Fruit fly (Drosophila melanogaster) whole organism, embryonic: Measurements from ENCODE around the gene CG5969.
A peak's percentile ranks its signal among the peaks of the same experiment; 100 is the strongest.

Experiments
- Asciz ChIP-seq: fragments of 200-800 bp; sonication (Bioruptor generic); optimal IDR thresholded peaks from 2 replicates; lab custom pipeline; 2017; ENCODE audit warnings: missing biosample characterization, mild to moderate bottlenecking, missing genetic modification characterization, missing genetic modification reagents
- CG10366 ChIP-seq: fragments of 200-800 bp; sonication (Bioruptor generic); IDR thresholded peaks from 2 replicates; pipeline ENCODE4 v1.3.6; 2022; ENCODE audit warnings: missing biosample characterization, missing genetic modification characterization
- CG12659 ChIP-seq: fragments of 200-800 bp; sonication (Bioruptor generic); optimal IDR thresholded peaks from 3 replicates; lab custom pipeline; 2017; ENCODE audit warnings: mild to moderate bottlenecking, missing biosample characterization, missing genetic modification reagents, missing genetic modification characterization
- CG14050 ChIP-seq: fragments of 200-800 bp; sonication (Bioruptor generic); IDR thresholded peaks from 3 replicates; pipeline ENCODE4 v1.3.6; 2022; ENCODE audit warnings: missing biosample characterization, missing genetic modification characterization
- CG14860 ChIP-seq: fragments of 200-800 bp; sonication (Bioruptor generic); IDR thresholded peaks from 3 replicates; pipeline ENCODE4 v1.3.6; 2022; ENCODE audit warnings: missing biosample characterization, missing genetic modification characterization; ENCODE audit not compliant: partially characterized antibody
- CG15479 ChIP-seq: fragments of 200-800 bp; sonication (Bioruptor generic); optimal IDR thresholded peaks from 3 replicates; lab custom pipeline; 2019; ENCODE audit warnings: missing biosample characterization, mild to moderate bottlenecking, missing genetic modification characterization, moderate library complexity
- CG15601 ChIP-seq: fragments of 200-800 bp; sonication (Bioruptor generic); optimal IDR thresholded peaks from 3 replicates; lab custom pipeline; 2019; ENCODE audit warnings: missing biosample characterization, mild to moderate bottlenecking, missing genetic modification characterization, moderate library complexity
- CG1602 ChIP-seq: fragments of 200-800 bp; sonication (Bioruptor generic); optimal IDR thresholded peaks from 3 replicates; lab custom pipeline; 2016; ENCODE audit warnings: missing biosample characterization, missing genetic modification characterization
- CG1647 ChIP-seq: fragments of 200-800 bp; sonication (Bioruptor generic); optimal IDR thresholded peaks from 3 replicates; lab custom pipeline; 2016; ENCODE audit warnings: missing biosample characterization, missing genetic modification characterization
- CG1832 ChIP-seq: fragments of 200-800 bp; sonication (Bioruptor generic); optimal IDR thresholded peaks from 2 replicates; lab custom pipeline; 2017; ENCODE audit warnings: missing biosample characterization, mild to moderate bottlenecking, missing genetic modification characterization, inconsistent platforms
- CG2199 ChIP-seq: fragments of 200-800 bp; sonication (Bioruptor generic); IDR thresholded peaks from 3 replicates; pipeline ENCODE4 v1.3.6; 2022; ENCODE audit warnings: missing biosample characterization, missing genetic modification characterization
- CG4360 ChIP-seq: fragments of 200-800 bp; sonication (Bioruptor generic); IDR thresholded peaks from 2 replicates; pipeline ENCODE4 v1.3.6; 2022; ENCODE audit warnings: missing biosample characterization, missing genetic modification characterization
- CG4424 ChIP-seq: fragments of 200-800 bp; sonication (Bioruptor generic); optimal IDR thresholded peaks from 3 replicates; lab custom pipeline; 2016; ENCODE audit warnings: missing biosample characterization, missing genetic modification characterization
- CG4617 ChIP-seq: fragments of 200-800 bp; sonication (Bioruptor generic); optimal IDR thresholded peaks from 3 replicates; lab custom pipeline; 2016; ENCODE audit warnings: missing biosample characterization, missing genetic modification characterization, borderline replicate concordance
- CG4854 ChIP-seq: fragments of 200-800 bp; sonication (Bioruptor generic); optimal IDR thresholded peaks from 2 replicates; lab custom pipeline; 2016; ENCODE audit warnings: missing biosample characterization, missing genetic modification characterization, inconsistent platforms
- CG6765 ChIP-seq: fragments of 200-800 bp; sonication (Bioruptor generic); optimal IDR thresholded peaks from 3 replicates; lab custom pipeline; 2017; ENCODE audit warnings: missing biosample characterization, mild to moderate bottlenecking, missing genetic modification characterization
- CG7839 ChIP-seq: fragments of 200-800 bp; sonication (Bioruptor generic); optimal IDR thresholded peaks from 3 replicates; lab custom pipeline; 2018; ENCODE audit warnings: missing biosample characterization, mild to moderate bottlenecking, missing genetic modification characterization, moderate library complexity
- CoRest ChIP-seq: fragments of 200-800 bp; sonication (Bioruptor generic); optimal IDR thresholded peaks from 3 replicates; lab custom pipeline; 2018; ENCODE audit warnings: missing biosample characterization, mild to moderate bottlenecking, missing genetic modification characterization, moderate library complexity
- Dref ChIP-seq: fragments of 200-800 bp; sonication (Bioruptor generic); IDR thresholded peaks from 2 replicates; pipeline ENCODE4 v1.3.6; 2022; ENCODE audit warnings: missing biosample characterization, missing genetic modification characterization
- Fer2 ChIP-seq: fragments of 200-800 bp; sonication (Bioruptor generic); optimal IDR thresholded peaks from 2 replicates; lab custom pipeline; 2018; ENCODE audit warnings: missing biosample characterization, mild to moderate bottlenecking, missing genetic modification characterization, moderate library complexity
- Fer3 ChIP-seq: fragments of 200-800 bp; sonication (Bioruptor generic); optimal IDR thresholded peaks from 2 replicates; lab custom pipeline; 2018; ENCODE audit warnings: missing biosample characterization, mild to moderate bottlenecking, missing genetic modification characterization, moderate library complexity
- Meics ChIP-seq: fragments of 200-800 bp; sonication (Bioruptor generic); optimal IDR thresholded peaks from 2 replicates; lab custom pipeline; 2017; ENCODE audit warnings: missing biosample characterization, mild to moderate bottlenecking, missing genetic modification characterization
- Mes4 ChIP-seq: fragments of 200-800 bp; sonication (Bioruptor generic); optimal IDR thresholded peaks from 2 replicates; lab custom pipeline; 2016; ENCODE audit warnings: missing biosample characterization, missing genetic modification characterization
- Optix ChIP-seq: fragments of 200-800 bp; sonication (Bioruptor generic); IDR thresholded peaks from 3 replicates; pipeline ENCODE4 v1.3.6; 2022; ENCODE audit warnings: missing biosample characterization, missing genetic modification characterization
- Pdp1 ChIP-seq, 2 experiments: fragments of 200-800 bp; sonication (Bioruptor generic); optimal IDR thresholded peaks; 3 replicates each; lab custom pipeline; 2016; ENCODE audit warnings: missing biosample characterization in 2 of 2, missing genetic modification characterization in 2 of 2, mild to moderate bottlenecking in 1 of 2, moderate library complexity in 1 of 2
- Side ChIP-seq: fragments of 200-800 bp; sonication (Bioruptor generic); optimal IDR thresholded peaks from 2 replicates; lab custom pipeline; 2016; ENCODE audit warnings: missing biosample characterization, missing genetic modification characterization
- chinmo ChIP-seq: fragments of 200-800 bp; sonication (Bioruptor generic); IDR thresholded peaks from 4 replicates; pipeline ENCODE4 v1.3.6; 2022; ENCODE audit warnings: missing biosample characterization, missing genetic modification characterization; ENCODE audit not compliant: partially characterized antibody
- disco-r ChIP-seq: fragments of 200-800 bp; sonication (Bioruptor generic); optimal IDR thresholded peaks from 2 replicates; lab custom pipeline; 2016; ENCODE audit warnings: missing biosample characterization, missing genetic modification characterization
- fd96Cb ChIP-seq: fragments of 200-800 bp; sonication (Bioruptor generic); optimal IDR thresholded peaks from 2 replicates; lab custom pipeline; 2018; ENCODE audit warnings: missing biosample characterization, mild to moderate bottlenecking, missing genetic modification characterization, moderate library complexity
- fru ChIP-seq: fragments of >200 bp; optimal IDR thresholded peaks from 2 replicates; lab custom pipeline; 2017
- gce ChIP-seq: fragments of 200-800 bp; sonication (Bioruptor generic); IDR thresholded peaks from 3 replicates; pipeline ENCODE4 v1.3.6; 2022; ENCODE audit warnings: missing biosample characterization, missing genetic modification characterization
- gt ChIP-seq: fragments of 200-800 bp; sonication (Bioruptor generic); IDR thresholded peaks from 2 replicates; pipeline ENCODE4 v1.3.6; 2022; ENCODE audit warnings: missing biosample characterization, missing genetic modification characterization
- insv ChIP-seq, 2 experiments: fragments of 200-800 bp; sonication (Bioruptor generic); optimal IDR thresholded peaks; 3 replicates each; lab custom pipeline; 2016 to 2018; ENCODE audit warnings: missing biosample characterization in 2 of 2, missing genetic modification characterization in 2 of 2
- lilli ChIP-seq: fragments of 200-800 bp; sonication (Bioruptor generic); optimal IDR thresholded peaks from 3 replicates; lab custom pipeline; 2016; ENCODE audit warnings: missing biosample characterization, missing genetic modification characterization
- luna ChIP-seq: fragments of 200-800 bp; sonication (Bioruptor generic); optimal IDR thresholded peaks from 2 replicates; lab custom pipeline; 2016; ENCODE audit warnings: missing biosample characterization, missing genetic modification characterization
- mam ChIP-seq: fragments of 200-800 bp; sonication (Bioruptor generic); optimal IDR thresholded peaks from 3 replicates; lab custom pipeline; 2016; ENCODE audit warnings: missing biosample characterization, missing genetic modification characterization
- mirr ChIP-seq: fragments of 200-800 bp; sonication (Bioruptor generic); optimal IDR thresholded peaks from 3 replicates; lab custom pipeline; 2018; ENCODE audit warnings: missing biosample characterization, mild to moderate bottlenecking, missing genetic modification characterization
- onecut ChIP-seq: fragments of 200-800 bp; sonication (Bioruptor generic); IDR thresholded peaks from 2 replicates; pipeline ENCODE4 v1.3.6; 2022; ENCODE audit warnings: missing biosample characterization, missing genetic modification characterization
- pnt ChIP-seq: fragments of 200-800 bp; sonication (Bioruptor generic); optimal IDR thresholded peaks from 3 replicates; lab custom pipeline; 2016; ENCODE audit warnings: missing biosample characterization, missing genetic modification characterization
- pros ChIP-seq: fragments of 200-800 bp; sonication (Bioruptor generic); optimal IDR thresholded peaks from 3 replicates; lab custom pipeline; 2019; ENCODE audit warnings: missing biosample characterization, mild to moderate bottlenecking, missing genetic modification characterization, moderate library complexity
- scrt ChIP-seq: fragments of 200-800 bp; sonication (Bioruptor generic); optimal IDR thresholded peaks from 2 replicates; lab custom pipeline; 2018; ENCODE audit warnings: missing biosample characterization, mild to moderate bottlenecking, missing genetic modification characterization, moderate library complexity
- sens ChIP-seq: fragments of 200-800 bp; sonication (Bioruptor generic); peaks from one replicate; lab custom pipeline; 2016; ENCODE audit warnings: missing biosample characterization, missing genetic modification characterization
- sens-2 ChIP-seq: fragments of 200-800 bp; sonication (Bioruptor generic); IDR thresholded peaks from 2 replicates; pipeline ENCODE4 v1.3.6; 2022; ENCODE audit warnings: missing biosample characterization, missing genetic modification characterization
- sisA ChIP-seq: fragments of 200-800 bp; sonication (Bioruptor generic); IDR thresholded peaks from 2 replicates; pipeline ENCODE4 v1.3.6; 2022; ENCODE audit warnings: missing biosample characterization, missing genetic modification characterization
- stwl ChIP-seq: fragments of 200-800 bp; sonication (Bioruptor generic); optimal IDR thresholded peaks from 3 replicates; lab custom pipeline; 2018; ENCODE audit warnings: missing biosample characterization, mild to moderate bottlenecking, missing genetic modification characterization, moderate library complexity
- sug ChIP-seq: fragments of 200-800 bp; optimal IDR thresholded peaks from 2 replicates; lab custom pipeline; 2019; ENCODE audit warnings: missing biosample characterization, mild to moderate bottlenecking, missing genetic modification characterization, moderate library complexity
- trh ChIP-seq: fragments of 200-800 bp; sonication (Bioruptor generic); optimal IDR thresholded peaks from 2 replicates; lab custom pipeline; 2016; ENCODE audit warnings: missing biosample characterization, missing genetic modification characterization
- tup ChIP-seq: fragments of 200-800 bp; sonication (Bioruptor generic); optimal IDR thresholded peaks from 2 replicates; lab custom pipeline; 2016; ENCODE audit warnings: missing biosample characterization, mild to moderate bottlenecking, missing genetic modification characterization, moderate library complexity
- vvl ChIP-seq: fragments of 200-800 bp; sonication (Bioruptor generic); IDR thresholded peaks from 2 replicates; pipeline ENCODE4 v1.3.6; 2022; ENCODE audit warnings: missing biosample characterization, missing genetic modification characterization

CG5969 gene

DNA sequence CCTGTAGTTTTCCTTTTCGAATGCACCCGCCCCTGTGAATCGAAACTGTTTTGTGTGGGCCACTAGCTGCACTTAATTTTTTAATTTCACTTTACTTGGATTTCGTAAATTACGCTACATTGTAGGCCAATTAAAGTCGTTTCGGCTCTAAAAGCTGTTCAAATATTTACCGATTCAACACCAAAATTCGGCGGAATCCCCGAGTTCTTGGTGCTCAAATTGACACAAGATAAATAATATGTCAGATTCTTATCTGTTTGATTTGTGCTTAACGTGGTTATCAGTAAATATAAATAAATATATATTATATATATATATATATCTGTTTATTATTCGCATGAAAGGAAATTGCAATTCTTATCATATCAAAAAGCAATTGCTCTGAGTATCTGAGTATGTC is 25.6 kb upstream of the CG5969 start (continued):
- TF ChIP-seq mirr (GFP tag; lab: Kevin White, UChicago) = peak; percentile 20

DNA sequence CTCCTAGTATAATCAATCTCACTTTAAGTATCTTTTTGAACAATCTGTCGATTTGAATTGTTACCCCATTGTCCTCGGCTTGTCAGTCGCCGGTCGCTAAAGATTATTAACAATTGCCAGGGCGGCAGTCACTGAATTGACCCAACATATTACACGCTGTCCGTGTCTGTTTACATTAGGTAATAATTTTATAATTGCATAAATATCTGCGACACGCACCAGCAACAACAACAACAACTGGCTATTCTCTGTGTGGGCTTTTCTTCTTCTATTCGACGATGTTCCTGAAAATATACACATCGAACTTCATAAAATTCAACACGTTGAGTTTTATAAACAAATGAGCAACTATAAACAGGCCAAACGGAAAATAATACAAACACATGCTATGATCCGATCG is 24.8 kb upstream of the CG5969 start:
- TF ChIP-seq CG7839 (tag; lab: Kevin White, UChicago) = no peak
- no peak for TF ChIP-seq CG4617 (GFP tag; lab: Kevin White, UChicago)
- no peak for TF ChIP-seq stwl
- TF ChIP-seq Pdp1 (GFP tag; optimal IDR thresholded peaks at IDR 0.05; lab: Kevin White, UChicago) = peak in 1 of 2 experiments; percentile 56
- TF ChIP-seq CG14050 (GFP tag; lab: Robert Waterston, UW) = no peak
- TF ChIP-seq CG1647 (GFP tag; lab: Kevin White, UChicago) = no peak
- TF ChIP-seq Asciz = no peak
- TF ChIP-seq CG2199 (GFP tag; lab: Robert Waterston, UW) = no peak
- peak; percentile 22 for TF ChIP-seq sens (GFP tag; lab: Kevin White, UChicago)
- TF ChIP-seq CG15479 (GFP tag; lab: Kevin White, UChicago) = no peak
- no peak for TF ChIP-seq mam (GFP tag; lab: Kevin White, UChicago)
- TF ChIP-seq pros (GFP tag; lab: Kevin White, UChicago) = no peak
- no peak for TF ChIP-seq trh (GFP tag; lab: Kevin White, UChicago)
- TF ChIP-seq CG6765 (GFP tag; lab: Kevin White, UChicago) = no peak
- no peak for TF ChIP-seq onecut (GFP tag; lab: Robert Waterston, UW)
- TF ChIP-seq CG10366 (GFP tag; lab: Robert Waterston, UW) = no peak
- TF ChIP-seq CG4854 = no peak
- TF ChIP-seq Fer3 (tag; lab: Kevin White, UChicago) = no peak
- TF ChIP-seq pnt = no peak
- TF ChIP-seq Mes4 = no peak
- 0 out of 4 replicates have a peak, but pooled peaks have one; percentile 30 for TF ChIP-seq chinmo (GFP tag; lab: Robert Waterston, UW)
- TF ChIP-seq lilli (GFP tag; lab: Kevin White, UChicago) = no peak
- no peak for TF ChIP-seq CG12659 (GFP tag; lab: Kevin White, UChicago)
- no peak for TF ChIP-seq gce (GFP tag; lab: Robert Waterston, UW)
- TF ChIP-seq sug (tag; lab: Kevin White, UChicago) = no peak
- no peak for TF ChIP-seq Fer2 (tag; lab: Kevin White, UChicago)
- no peak for TF ChIP-seq Dref
- no peak for TF ChIP-seq CG1832 (GFP tag; lab: Kevin White, UChicago)
- TF ChIP-seq sens-2 (GFP tag; lab: Robert Waterston, UW) = no peak
- TF ChIP-seq luna (GFP tag; lab: Kevin White, UChicago) = no peak
- TF ChIP-seq CG4360 = peak; percentile 58; the same call in 1 of the 2 replicates
- no peak for TF ChIP-seq disco-r (GFP tag; lab: Kevin White, UChicago)
- no peak for TF ChIP-seq gt (GFP tag; lab: Robert Waterston, UW)
- no peak for TF ChIP-seq CG15601 (tag; lab: Kevin White, UChicago)
- TF ChIP-seq insv (GFP tag; optimal IDR thresholded peaks at IDR 0.05; lab: Kevin White, UChicago) = no peak
- TF ChIP-seq fru = no peak

DNA sequence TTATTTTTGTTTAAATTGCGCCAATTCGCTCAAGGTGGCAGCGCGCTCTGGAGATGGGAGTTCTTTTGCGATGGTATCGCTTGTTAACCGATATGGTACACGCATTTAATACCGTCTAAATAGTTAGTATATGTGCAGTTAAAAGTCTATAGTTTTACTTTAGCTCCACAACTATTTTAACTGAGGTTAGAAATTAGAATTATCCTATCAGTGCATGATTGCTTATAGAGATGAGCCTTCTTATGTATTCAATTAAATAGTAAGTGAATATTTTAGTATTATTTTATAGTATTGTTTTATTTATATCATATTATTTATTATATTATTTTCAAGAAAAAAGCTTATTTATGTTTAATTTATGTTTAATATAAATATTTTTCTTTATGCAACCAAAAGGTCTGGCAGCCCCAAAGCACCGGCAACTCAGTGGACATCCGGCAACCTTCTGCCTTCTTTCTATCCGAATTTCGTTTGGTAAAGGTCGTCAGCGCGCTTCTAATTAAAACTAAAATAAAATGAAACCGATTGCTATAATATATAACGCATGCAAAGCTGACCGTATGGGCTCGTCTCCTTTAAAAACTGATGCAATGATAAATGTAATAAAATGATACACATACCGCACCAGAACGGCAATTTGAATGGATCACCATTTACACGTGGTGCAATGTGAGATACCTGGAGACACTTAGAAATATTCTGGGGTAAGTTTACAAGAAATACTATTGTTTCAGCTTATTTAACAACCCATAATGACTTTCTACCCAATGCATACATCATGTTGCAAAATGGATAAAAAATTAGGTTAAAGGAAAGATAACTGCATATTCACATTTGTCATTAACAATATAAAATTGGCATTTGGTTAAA is 20.5 kb upstream of the CG5969 start, which contains the start of gene CG5199:
CG5199 (minus strand) TSS at position 52 of the 870 bp plus-strand sequence.
- peak in 1 of 2 experiments; percentile 56 for TF ChIP-seq Pdp1 (GFP tag; optimal IDR thresholded peaks at IDR 0.05; lab: Kevin White, UChicago)
- TF ChIP-seq CG4424 (GFP tag; lab: Kevin White, UChicago) = peak; percentile 78
- no peak for TF ChIP-seq Optix (GFP tag; lab: Robert Waterston, UW)
- TF ChIP-seq CG14860 (GFP tag; lab: Robert Waterston, UW) = peak; percentile 62; the same call in 2 of the 3 replicates
- peak; percentile 76 for TF ChIP-seq fd96Cb
- TF ChIP-seq scrt = no peak
- TF ChIP-seq Meics (GFP tag; lab: Kevin White, UChicago) = peak; percentile 67
- TF ChIP-seq Side = no peak
- peak; percentile 85 for TF ChIP-seq CoRest
- TF ChIP-seq sisA (GFP tag; lab: Robert Waterston, UW) = peak; percentile 49
- TF ChIP-seq vvl (GFP tag; lab: Robert Waterston, UW) = peak; percentile 65
- TF ChIP-seq tup (GFP tag; lab: Kevin White, UChicago) = peak; percentile 7
- TF ChIP-seq CG1602 = peak; percentile 56
